Worm (Caenorhabditis elegans) whole organism, young adult: ENCODE data around the gene F01G4.4.
A peak's percentile ranks its signal among the peaks of the same experiment; 100 is the strongest.

Experiments used
- B0019.2 ChIP-seq: fragments of 200-800 bp; sonication (Bioruptor generic); conservative IDR thresholded peaks from 2 replicates; pipeline ENCODE4 v1.3.6; 2022; ENCODE audit warnings: missing genetic modification reagents, missing genetic modification characterization, missing compliant biosample characterization
- B0035.1 ChIP-seq: sonication (generic microtip); optimal IDR thresholded peaks from 2 replicates; lab custom pipeline; 2016; ENCODE audit warnings: missing genetic modification characterization, mild to moderate bottlenecking, missing compliant biosample characterization, missing genotype, missing genetic modification reagents
- B0336.3 ChIP-seq: fragments of 200-800 bp; sonication (Bioruptor generic); IDR thresholded peaks from 2 replicates; pipeline ENCODE4 v1.3.6; 2022; ENCODE audit warnings: missing genetic modification characterization, missing compliant biosample characterization
- D2030.7 ChIP-seq: fragments of 200-800 bp; sonication (Bioruptor generic); IDR thresholded peaks from 2 replicates; pipeline ENCODE4 v1.3.6; 2022; ENCODE audit warnings: missing genetic modification reagents, missing genetic modification characterization, missing compliant biosample characterization
- F49E8.2 ChIP-seq: sonication (generic microtip); optimal IDR thresholded peaks from 3 replicates; lab custom pipeline; 2017; ENCODE audit warnings: missing genetic modification characterization, mild to moderate bottlenecking, missing compliant biosample characterization, antibody characterized with exemption, moderate library complexity; ENCODE audit not compliant: insufficient read depth
- F57A8.1 ChIP-seq: fragments of 200-800 bp; sonication (Bioruptor generic); optimal IDR thresholded peaks from 2 replicates; lab custom pipeline; 2018; ENCODE audit warnings: mild to moderate bottlenecking, missing genetic modification characterization, moderate library complexity, missing compliant biosample characterization
- K11D2.4 ChIP-seq: fragments of 200-800 bp; sonication (Bioruptor generic); IDR thresholded peaks from 2 replicates; pipeline ENCODE4 v1.3.6; 2022; ENCODE audit warnings: missing genetic modification reagents, missing genetic modification characterization, missing compliant biosample characterization
- K12H6.12 ChIP-seq: fragments of 200-800 bp; sonication (Bioruptor generic); optimal IDR thresholded peaks from 2 replicates; lab custom pipeline; 2018; ENCODE audit warnings: mild to moderate bottlenecking, missing genetic modification characterization, missing compliant biosample characterization
- T07F8.4 ChIP-seq: sonication (generic microtip); optimal IDR thresholded peaks from 2 replicates; lab custom pipeline; 2016; ENCODE audit warnings: mild to moderate bottlenecking, missing genetic modification characterization, moderate library complexity, missing compliant biosample characterization
- Y53F4B.3 ChIP-seq: fragments of 200-800 bp; sonication (Bioruptor generic); IDR thresholded peaks from 2 replicates; pipeline ENCODE4 v1.3.6; 2022; ENCODE audit warnings: missing genetic modification reagents, missing genetic modification characterization, missing compliant biosample characterization
- Y53G8AR.9 ChIP-seq: fragments of 200-800 bp; sonication (Bioruptor generic); conservative IDR thresholded peaks from 2 replicates; pipeline ENCODE4 v1.3.6; 2022; ENCODE audit warnings: missing genetic modification reagents, missing genetic modification characterization, missing compliant biosample characterization
- Y79H2A.3 ChIP-seq: fragments of 200-800 bp; sonication (Bioruptor generic); conservative IDR thresholded peaks from 2 replicates; pipeline ENCODE4 v1.3.6; 2022; ENCODE audit warnings: missing genetic modification reagents, missing genetic modification characterization, missing compliant biosample characterization
- akir-1 ChIP-seq: fragments of 200-800 bp; sonication (Bioruptor generic); optimal IDR thresholded peaks from 2 replicates; lab custom pipeline; 2018; ENCODE audit warnings: mild to moderate bottlenecking, missing genetic modification characterization, moderate library complexity, missing compliant biosample characterization
- attf-3 ChIP-seq: fragments of 200-800 bp; sonication (Bioruptor generic); conservative IDR thresholded peaks from 2 replicates; pipeline ENCODE4 v1.3.6; 2022; ENCODE audit warnings: missing genetic modification reagents, missing genetic modification characterization, missing compliant biosample characterization
- attf-6 ChIP-seq: fragments of 200-800 bp; sonication (Bioruptor generic); IDR thresholded peaks from 2 replicates; pipeline ENCODE4 v1.3.6; 2022; ENCODE audit warnings: missing genetic modification reagents, missing genetic modification characterization, missing compliant biosample characterization
- bed-2 ChIP-seq: fragments of 200-800 bp; sonication (Bioruptor generic); IDR thresholded peaks from 2 replicates; pipeline ENCODE4 v1.3.6; 2022; ENCODE audit warnings: missing genetic modification reagents, missing genetic modification characterization, missing compliant biosample characterization
- cebp-1 ChIP-seq, 2 experiments: fragments of 200-800 bp in 1 of 2; sonication (Bioruptor generic) in 1 of 2; sonication (generic microtip) in 1 of 2; IDR thresholded peaks in 1 of 2; optimal IDR thresholded peaks in 1 of 2; 2 replicates each; pipeline versions ENCODE4 v1.3.6 to Lab custom; 2017 to 2022; ENCODE audit warnings: missing compliant biosample characterization in 2 of 2, missing genetic modification characterization in 2 of 2, mild to moderate bottlenecking in 1 of 2, missing genetic modification reagents in 1 of 2, moderate library complexity in 1 of 2
- chd-7 ChIP-seq: sonication (generic microtip); optimal IDR thresholded peaks from 2 replicates; lab custom pipeline; 2016; ENCODE audit warnings: mild to moderate bottlenecking, missing genetic modification characterization, moderate library complexity, missing compliant biosample characterization
- dpl-1 ChIP-seq: fragments of 150-350 bp; optimal IDR thresholded peaks from 2 replicates; lab custom pipeline; 2014; ENCODE audit warnings: missing biosample characterization, missing genetic modification reagents, missing genetic modification characterization
- efl-1 ChIP-seq: fragments of 150-350 bp; optimal IDR thresholded peaks from 2 replicates; lab custom pipeline; 2014; ENCODE audit warnings: missing biosample characterization, missing genetic modification reagents, missing genetic modification characterization
- him-1 ChIP-seq: sonication (generic microtip); optimal IDR thresholded peaks from 2 replicates; lab custom pipeline; 2016; ENCODE audit warnings: missing genotype, missing genetic modification reagents, missing genetic modification characterization, missing compliant biosample characterization
- hrde-1 ChIP-seq: sonication (generic microtip); optimal IDR thresholded peaks from 2 replicates; lab custom pipeline; 2016; ENCODE audit warnings: missing genetic modification characterization, mild to moderate bottlenecking, missing compliant biosample characterization, moderate library complexity, missing genotype, missing genetic modification reagents, borderline replicate concordance
- lin-26 ChIP-seq: fragments of 200-800 bp; sonication (Bioruptor generic); IDR thresholded peaks from 2 replicates; pipeline ENCODE4 v1.3.6; 2022; ENCODE audit warnings: missing genetic modification reagents, missing genetic modification characterization, missing compliant biosample characterization
- lin-35 ChIP-seq, 3 experiments: fragments of 150-350 bp in 2 of 3; sonication (generic microtip) in 1 of 3; optimal IDR thresholded peaks; 2 replicates each; lab custom pipeline; 2014 to 2018; ENCODE audit warnings: missing biosample characterization in 3 of 3, missing genetic modification characterization in 3 of 3, missing genetic modification reagents in 3 of 3
- lin-54 ChIP-seq: fragments of 200-800 bp; sonication (Bioruptor generic); optimal IDR thresholded peaks from 2 replicates; lab custom pipeline; 2018; ENCODE audit warnings: mild to moderate bottlenecking, missing genetic modification characterization, missing compliant biosample characterization
- lir-1 ChIP-seq: fragments of 200-800 bp; sonication (Bioruptor generic); conservative IDR thresholded peaks from 2 replicates; pipeline ENCODE4 v1.3.6; 2022; ENCODE audit warnings: missing genetic modification reagents, missing genetic modification characterization, missing compliant biosample characterization
- lsl-1 ChIP-seq: fragments of 200-800 bp; sonication (Bioruptor generic); optimal IDR thresholded peaks from 2 replicates; lab custom pipeline; 2018; ENCODE audit warnings: mild to moderate bottlenecking, missing genetic modification characterization, moderate library complexity, missing compliant biosample characterization
- nfya-2 ChIP-seq: fragments of 200-800 bp; sonication (Bioruptor generic); IDR thresholded peaks from 2 replicates; pipeline ENCODE4 v1.3.6; 2022; ENCODE audit warnings: missing genetic modification reagents, missing genetic modification characterization, missing compliant biosample characterization
- nhr-120 ChIP-seq: fragments of 200-800 bp; sonication (Bioruptor generic); IDR thresholded peaks from 2 replicates; pipeline ENCODE4 v1.3.6; 2022; ENCODE audit warnings: missing genetic modification characterization, missing compliant biosample characterization
- nhr-27 ChIP-seq: fragments of 200-800 bp; sonication (Bioruptor generic); optimal IDR thresholded peaks from 2 replicates; lab custom pipeline; 2018; ENCODE audit warnings: mild to moderate bottlenecking, missing genetic modification characterization, moderate library complexity, missing compliant biosample characterization
- nhr-90 ChIP-seq: sonication (generic microtip); optimal IDR thresholded peaks from 2 replicates; lab custom pipeline; 2016; ENCODE audit warnings: missing genotype, mild to moderate bottlenecking, missing genetic modification characterization, missing compliant biosample characterization
- pbrm-1 ChIP-seq: fragments of 200-800 bp; sonication (Bioruptor generic); IDR thresholded peaks from 2 replicates; pipeline ENCODE4 v1.3.6; 2022; ENCODE audit warnings: missing genetic modification reagents, missing genetic modification characterization, missing compliant biosample characterization
- repo-1 ChIP-seq: sonication (generic microtip); optimal IDR thresholded peaks from 2 replicates; lab custom pipeline; 2017; ENCODE audit warnings: mild to moderate bottlenecking, missing genetic modification characterization, missing compliant biosample characterization
- tbp1 ChIP-seq: fragments of 200-800 bp; sonication (Bioruptor generic); optimal IDR thresholded peaks from 2 replicates; lab custom pipeline; 2018; ENCODE audit warnings: mild to moderate bottlenecking, missing genetic modification characterization, missing compliant biosample characterization
- ztf-18 ChIP-seq: sonication (generic microtip); optimal IDR thresholded peaks from 2 replicates; lab custom pipeline; 2016; ENCODE audit warnings: missing genotype, mild to moderate bottlenecking, missing genetic modification characterization, missing compliant biosample characterization
- ztf-22 ChIP-seq: fragments of 200-800 bp; sonication (Bioruptor generic); optimal IDR thresholded peaks from 2 replicates; lab custom pipeline; 2018; ENCODE audit warnings: mild to moderate bottlenecking, missing genetic modification characterization, moderate library complexity, missing compliant biosample characterization
- ztf-28 ChIP-seq: fragments of 200-800 bp; sonication (Bioruptor generic); IDR thresholded peaks from 2 replicates; pipeline ENCODE4 v1.3.6; 2022; ENCODE audit warnings: missing genetic modification reagents, missing genetic modification characterization, missing compliant biosample characterization
- ztf-6 ChIP-seq: fragments of 200-800 bp; sonication (Bioruptor generic); IDR thresholded peaks from 2 replicates; pipeline ENCODE4 v1.3.6; 2022; ENCODE audit warnings: missing genetic modification reagents, missing genetic modification characterization, missing compliant biosample characterization

The F01G4.4 gene

DNA sequence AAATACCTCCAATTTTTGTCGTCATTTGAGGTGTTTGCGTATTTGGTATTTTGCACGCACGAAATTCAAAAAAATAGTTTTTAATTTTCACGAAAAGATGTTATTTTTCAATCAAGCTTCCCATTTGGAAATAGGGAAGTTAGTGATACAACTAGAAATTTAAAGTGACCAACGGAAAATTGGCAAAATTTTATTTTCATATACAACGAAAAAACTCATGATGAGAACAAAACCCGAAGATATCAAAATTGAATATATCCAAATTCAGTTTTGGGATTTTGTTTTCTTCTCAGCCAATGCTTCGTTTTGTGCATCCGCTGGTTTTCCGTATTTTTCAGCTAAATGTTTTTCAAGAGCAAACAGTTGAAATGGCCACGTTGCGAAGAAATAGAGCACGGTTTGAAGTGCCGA lies 2.8 kb downstream of the F01G4.4 start (continued):
- TF ChIP-seq hrde-1 (tag; lab: Kevin White, UChicago) (peak; percentile 89), K12H6.12 (tag; lab: Kevin White, UChicago) (no peak), cebp-1 (GFP tag; IDR thresholded peaks at IDR 0.05; lab: Robert Waterston, UW) (no peak), cebp-1 (tag; optimal IDR thresholded peaks at IDR 0.05; lab: Kevin White, UChicago) (peak; percentile 28), repo-1 (peak; percentile 78), efl-1 (GFP tag; lab: Kevin White, UChicago) (no peak), him-1 (peak; percentile 64), tbp1 (peak; percentile 42), D2030.7 (GFP tag; lab: Robert Waterston, UW) (peak; percentile 33; the same call in 1 of the 2 replicates), B0035.1 (tag; lab: Kevin White, UChicago) (peak; percentile 61), attf-3 (GFP tag; lab: Robert Waterston, UW) (no peak), F49E8.2 (tag; lab: Kevin White, UChicago) (peak; percentile 94), nhr-120 (GFP tag; lab: Robert Waterston, UW) (no peak), B0336.3 (GFP tag; lab: Robert Waterston, UW) (peak; percentile 53; the same call in 1 of the 2 replicates), B0019.2 (GFP tag; lab: Robert Waterston, UW) (no peak), Y53F4B.3 (no peak), ztf-22 (no peak), lsl-1 (GFP tag; lab: Kevin White, UChicago) (peak; percentile 37), K11D2.4 (GFP tag; lab: Robert Waterston, UW) (no peak), akir-1 (GFP tag; lab: Kevin White, UChicago) (no peak), nhr-27 (tag; lab: Kevin White, UChicago) (peak; percentile 75), Y53G8AR.9 (GFP tag; lab: Robert Waterston, UW) (no peak; the same call in 1 of the 2 replicates), dpl-1 (GFP tag; lab: Kevin White, UChicago) (no peak), lir-1 (no peak), nfya-2 (GFP tag; lab: Robert Waterston, UW) (peak; percentile 73; the same call in 1 of the 2 replicates), ztf-6 (GFP tag; lab: Robert Waterston, UW) (no peak), lin-26 (GFP tag; lab: Robert Waterston, UW) (peak; percentile 59), chd-7 (tag; lab: Kevin White, UChicago) (peak; percentile 63), attf-6 (GFP tag; lab: Robert Waterston, UW) (peak; percentile 78; the same call in 1 of the 2 replicates), pbrm-1 (peak; percentile 52; the same call in 1 of the 2 replicates), ztf-28 (GFP tag; lab: Robert Waterston, UW) (no peak), lin-54 (GFP tag; lab: Kevin White, UChicago) (peak; percentile 46), Y79H2A.3 (0 out of 2 replicates have a peak, but pooled peaks have one; percentile 39), nhr-90 (peak; percentile 24), lin-35 (GFP tag; optimal IDR thresholded peaks at IDR 0.05; lab: Kevin White, UChicago) (peak in 1 of 3 experiments; percentile 47), F57A8.1 (GFP tag; lab: Kevin White, UChicago) (no peak), bed-2 (GFP tag; lab: Robert Waterston, UW) (no peak), T07F8.4 (tag; lab: Kevin White, UChicago) (no peak), ztf-18 (tag; lab: Kevin White, UChicago) (no peak)
